Fruit fly (Drosophila melanogaster) whole organism, pupa: ENCODE results near the gene Gr66a.

ENCODE experiments used
- EcR ChIP-seq: fragments of 200-800 bp; sonication (Bioruptor generic); optimal IDR thresholded peaks from 3 replicates; lab custom pipeline; 2019; ENCODE audit warnings: missing biosample characterization, missing genetic modification characterization, mild to moderate bottlenecking, moderate library complexity, missing genetic modification reagents
- Pif1A ChIP-seq: fragments of 200-800 bp; sonication (Bioruptor generic); optimal IDR thresholded peaks from 3 replicates; lab custom pipeline; 2016; ENCODE audit warnings: missing biosample characterization, missing genetic modification characterization

- TF ChIP-seq Pif1A (GFP tag; lab: Kevin White, UChicago): peak; percentile 15
- no peak for TF ChIP-seq EcR (GFP tag; lab: Kevin White, UChicago)
Observed at dm6 chr3L:8284651-8285050, 22.1 kb downstream of the Gr66a start.
